Worm (Caenorhabditis elegans) whole organism, L4/young adult: ENCODE measurements around the gene F44B9.5.

Source experiments
- dao-5 ChIP-seq: sonication (generic microtip); optimal IDR thresholded peaks from 2 replicates; lab custom pipeline; 2016; ENCODE audit warnings: missing genotype, missing genetic modification characterization, moderate library complexity, missing compliant biosample characterization
- him-1 ChIP-seq: sonication (generic microtip); optimal IDR thresholded peaks from 2 replicates; lab custom pipeline; 2016; ENCODE audit warnings: missing genotype, missing genetic modification reagents, missing genetic modification characterization, missing compliant biosample characterization

- TF ChIP-seq dao-5 (tag; lab: Kevin White, UChicago) (no peak), him-1 (tag; lab: Kevin White, UChicago) (no peak)
These were observed 47.3 kb upstream of the F44B9.5 start for ce11 chrIII:8063659-8064058.
